Fruit fly (Drosophila melanogaster): Measurements from ENCODE around the gene t.

The t gene

DNA sequence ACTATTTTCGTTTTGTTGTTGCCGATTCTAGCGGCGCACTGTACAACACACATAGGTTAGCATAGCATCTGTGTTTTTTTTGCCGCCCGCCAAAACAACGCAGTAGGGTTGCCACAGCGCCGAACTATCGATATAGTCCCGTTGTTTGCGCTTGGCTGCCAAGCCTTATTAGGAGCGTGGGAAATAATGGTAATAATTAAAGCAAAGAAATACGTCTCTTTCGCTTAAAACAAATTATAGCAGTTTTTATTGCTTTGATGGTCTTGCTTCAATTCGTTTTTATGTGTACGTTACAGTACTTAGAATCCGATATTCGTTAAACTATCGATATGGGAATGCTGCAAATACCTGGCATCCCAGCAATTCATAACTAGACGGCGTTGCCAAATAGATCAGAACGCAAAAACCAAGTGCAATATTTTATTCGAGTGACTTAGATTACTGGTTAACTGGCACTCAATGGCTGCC is 20.4 kb upstream of the t start, which contains the start of the genes mxc and Larp7 (continued):
- peak; percentile 58 for TF ChIP-seq CG30020 (tag; optimal IDR thresholded peaks at IDR 0.05)
- no peak for TF ChIP-seq sens-2 (GFP tag; IDR thresholded peaks at IDR 0.05)
- TF ChIP-seq hkb (optimal IDR thresholded peaks at IDR 0.05), result peak; percentile 84
- TF ChIP-seq hkb (GFP tag; IDR thresholded peaks at IDR 0.05), result no peak; the same call in 1 of the 2 replicates
- no peak for TF ChIP-seq CG7556 (GFP tag; optimal IDR thresholded peaks at IDR 0.05)
- peak; percentile 80 for TF ChIP-seq HLH4C (GFP tag; IDR thresholded peaks at IDR 0.05; ENCODE audit: partially characterized antibody)
- no peak for TF ChIP-seq CG34422 (GFP tag; IDR thresholded peaks at IDR 0.05)
- TF ChIP-seq az2 (GFP tag; optimal IDR thresholded peaks at IDR 0.05), result peak; percentile 48
- TF ChIP-seq CG2116 (GFP tag; optimal IDR thresholded peaks at IDR 0.05), result peak; percentile 71
- TF ChIP-seq BEAF-32 (GFP tag; optimal IDR thresholded peaks at IDR 0.05), result peak; percentile 94
- no peak for TF ChIP-seq pfk (GFP tag; optimal IDR thresholded peaks at IDR 0.05)
- peak; percentile 82 for TF ChIP-seq Sry-δ (GFP tag; optimal IDR thresholded peaks at IDR 0.05)
- no peak for TF ChIP-seq trh (GFP tag; optimal IDR thresholded peaks at IDR 0.05)
- peak; percentile 53 for TF ChIP-seq Bteb2 (GFP tag; optimal IDR thresholded peaks at IDR 0.05)
- TF ChIP-seq CG10147 (GFP tag; optimal IDR thresholded peaks at IDR 0.05), result no peak
- peak; percentile 39 for TF ChIP-seq dmrt11E (tag; optimal IDR thresholded peaks at IDR 0.05)
- TF ChIP-seq vvl (GFP tag; IDR thresholded peaks at IDR 0.05), result peak; percentile 21; the same call in 1 of the 2 replicates
- TF ChIP-seq bigmax (GFP tag; optimal IDR thresholded peaks at IDR 0.05), result peak; percentile 49
- no peak for TF ChIP-seq CG8478 (optimal IDR thresholded peaks at IDR 0.05)
- TF ChIP-seq Opbp (GFP tag; IDR thresholded peaks at IDR 0.05; ENCODE audit: partially characterized antibody), result peak; percentile 71; the same call in 2 of the 3 replicates
- peak; percentile 61 for TF ChIP-seq Side (GFP tag; optimal IDR thresholded peaks at IDR 0.05)
- peak; percentile 56 for TF ChIP-seq Dref (GFP tag; IDR thresholded peaks at IDR 0.05)
- no peak for TF ChIP-seq Neu2 (GFP tag; optimal IDR thresholded peaks at IDR 0.05; ENCODE audit: borderline replicate concordance)
- no peak for TF ChIP-seq CG31365 (tag; optimal IDR thresholded peaks at IDR 0.05)
- TF ChIP-seq MESR4 (GFP tag; optimal IDR thresholded peaks at IDR 0.05), result no peak
- peak; percentile 5 for TF ChIP-seq CG18764 (GFP tag; optimal IDR thresholded peaks at IDR 0.05)
- TF ChIP-seq Adf1 (GFP tag; IDR thresholded peaks at IDR 0.05), result 0 out of 2 replicates have a peak, but pooled peaks have one; percentile 26
- TF ChIP-seq CG11456 (GFP tag; IDR thresholded peaks at IDR 0.05), result 0 out of 3 replicates have a peak, but pooled peaks have one; percentile 44
- TF ChIP-seq CG11247 (GFP tag; IDR thresholded peaks at IDR 0.05), result 0 out of 2 replicates have a peak, but pooled peaks have one; percentile 20
- peak; percentile 29; the same call in 1 of the 2 replicates for TF ChIP-seq lmd (GFP tag; IDR thresholded peaks at IDR 0.05)
- peak; percentile 47 for TF ChIP-seq nerfin-1 (tag; optimal IDR thresholded peaks at IDR 0.05)
- TF ChIP-seq Dfd (GFP tag; optimal IDR thresholded peaks at IDR 0.05), result no peak
- TF ChIP-seq CG13894 (tag; optimal IDR thresholded peaks at IDR 0.05), result no peak
- TF ChIP-seq Pdp1 (GFP tag; optimal IDR thresholded peaks at IDR 0.05), result peak; percentile 64 to 73
- no peak for TF ChIP-seq usp (GFP tag; optimal IDR thresholded peaks at IDR 0.05)
- peak; percentile 58 for TF ChIP-seq CG33557 (GFP tag; optimal IDR thresholded peaks at IDR 0.05)
- peak; percentile 82 for TF ChIP-seq CG2120 (GFP tag; optimal IDR thresholded peaks at IDR 0.05)
- peak; percentile 80 for TF ChIP-seq CG14710 (tag; optimal IDR thresholded peaks at IDR 0.05)
- peak; percentile 44 for TF ChIP-seq al (GFP tag; IDR thresholded peaks at IDR 0.05)
- peak; percentile 35 for TF ChIP-seq CG12104 (GFP tag; optimal IDR thresholded peaks at IDR 0.05)
- peak; percentile 25 for TF ChIP-seq CG12942 (GFP tag; optimal IDR thresholded peaks at IDR 0.05)
- peak; percentile 86 for TF ChIP-seq hbn (GFP tag; IDR thresholded peaks at IDR 0.05; ENCODE audit: partially characterized antibody)
- TF ChIP-seq Hr3 (GFP tag; optimal IDR thresholded peaks at IDR 0.05), result peak; percentile 67
- no peak for TF ChIP-seq CG12744 (GFP tag; optimal IDR thresholded peaks at IDR 0.05)
- TF ChIP-seq Dbx (GFP tag; IDR thresholded peaks at IDR 0.05), result peak; percentile 58; the same call in 1 of the 3 replicates
- TF ChIP-seq CG9876 (GFP tag; optimal IDR thresholded peaks at IDR 0.05), result peak; percentile 39
- TF ChIP-seq Mrtf (GFP tag; IDR thresholded peaks at IDR 0.05), result no peak
- TF ChIP-seq dmrt99B (tag; optimal IDR thresholded peaks at IDR 0.05), result no peak
- TF ChIP-seq CG10366 (GFP tag; IDR thresholded peaks at IDR 0.05), result peak; percentile 38; the same call in 1 of the 2 replicates
- no peak for TF ChIP-seq Nf-YC (tag; optimal IDR thresholded peaks at IDR 0.05)
- peak; percentile 54 for TF ChIP-seq CG15696 (tag; optimal IDR thresholded peaks at IDR 0.05)

Measured in whole organism, embryonic.